Fruit fly (Drosophila melanogaster) whole organism, embryonic: ENCODE results near the gene Cpr67Fa1.

Experiments used
- ATbp ChIP-seq: fragments of 200-800 bp; sonication (Bioruptor generic); optimal IDR thresholded peaks from 2 replicates; lab custom pipeline; 2017; ENCODE audit warnings: missing biosample characterization, mild to moderate bottlenecking, missing genetic modification characterization, missing genetic modification reagents
- Blimp-1 ChIP-seq: fragments of 200-800 bp; sonication (Bioruptor generic); optimal IDR thresholded peaks from 3 replicates; lab custom pipeline; 2018; ENCODE audit warnings: missing biosample characterization, missing genetic modification characterization, mild to moderate bottlenecking, moderate library complexity, missing genetic modification reagents
- CG10147 ChIP-seq: fragments of 200-800 bp; sonication (Bioruptor generic); optimal IDR thresholded peaks from 2 replicates; lab custom pipeline; 2019; ENCODE audit warnings: missing biosample characterization, mild to moderate bottlenecking, missing genetic modification characterization, moderate library complexity
- CG10274 ChIP-seq: fragments of 200-800 bp; sonication (Bioruptor generic); optimal IDR thresholded peaks from 3 replicates; lab custom pipeline; 2017; ENCODE audit warnings: missing biosample characterization, mild to moderate bottlenecking, missing genetic modification characterization
- CG10321 ChIP-seq: fragments of 200-800 bp; sonication (Bioruptor generic); IDR thresholded peaks from 2 replicates; pipeline ENCODE4 v1.3.6; 2022; ENCODE audit warnings: missing biosample characterization, missing genetic modification characterization
- CG10366 ChIP-seq: fragments of 200-800 bp; sonication (Bioruptor generic); IDR thresholded peaks from 2 replicates; pipeline ENCODE4 v1.3.6; 2022; ENCODE audit warnings: missing biosample characterization, missing genetic modification characterization
- CG11560 ChIP-seq: fragments of 200-800 bp; sonication (Bioruptor generic); IDR thresholded peaks from 3 replicates; pipeline ENCODE4 v1.3.6; 2022; ENCODE audit warnings: missing biosample characterization, missing genetic modification characterization
- CG14710 ChIP-seq: fragments of 200-800 bp; sonication (Bioruptor generic); optimal IDR thresholded peaks from 3 replicates; lab custom pipeline; 2019; ENCODE audit warnings: missing biosample characterization, mild to moderate bottlenecking, missing genetic modification characterization, moderate library complexity
- CG17802 ChIP-seq: fragments of 200-800 bp; sonication (Bioruptor generic); optimal IDR thresholded peaks from 2 replicates; lab custom pipeline; 2018; ENCODE audit warnings: missing biosample characterization, mild to moderate bottlenecking, missing genetic modification characterization, moderate library complexity
- CG2120 ChIP-seq: fragments of 200-800 bp; sonication (Bioruptor generic); optimal IDR thresholded peaks from 3 replicates; lab custom pipeline; 2016; ENCODE audit warnings: missing biosample characterization, missing genetic modification characterization
- CG2202 ChIP-seq: fragments of 200-800 bp; sonication (Bioruptor generic); optimal IDR thresholded peaks from 2 replicates; lab custom pipeline; 2018; ENCODE audit warnings: missing biosample characterization, mild to moderate bottlenecking, missing genetic modification characterization
- CG30431 ChIP-seq: fragments of 200-800 bp; sonication (Bioruptor generic); optimal IDR thresholded peaks from 2 replicates; lab custom pipeline; 2017; ENCODE audit warnings: missing biosample characterization, missing genetic modification characterization
- CG32532 ChIP-seq: fragments of 200-800 bp; sonication (Bioruptor generic); IDR thresholded peaks from 2 replicates; pipeline ENCODE4 v1.3.6; 2022; ENCODE audit warnings: missing biosample characterization, missing genetic modification characterization
- CG3281 ChIP-seq: fragments of 200-800 bp; sonication (Bioruptor generic); optimal IDR thresholded peaks from 3 replicates; lab custom pipeline; 2017; ENCODE audit warnings: missing biosample characterization, mild to moderate bottlenecking, missing genetic modification characterization
- CG3726 ChIP-seq: fragments of 200-800 bp; sonication (Bioruptor generic); IDR thresholded peaks from 3 replicates; pipeline ENCODE4, ENCODE4 v1.3.6; 2022; ENCODE audit warnings: missing biosample characterization, missing genetic modification characterization
- CG5953 ChIP-seq: fragments of 200-800 bp; sonication (Bioruptor generic); IDR thresholded peaks from 2 replicates; pipeline ENCODE4 v1.3.6; 2022; ENCODE audit warnings: missing biosample characterization, missing genetic modification characterization
- CG8290 ChIP-seq, 3 experiments: fragments of 200-800 bp; sonication (Bioruptor generic); optimal IDR thresholded peaks; 2 replicates each; lab custom pipeline; 2016 to 2019; ENCODE audit warnings: missing biosample characterization in 3 of 3, missing genetic modification characterization in 3 of 3, mild to moderate bottlenecking in 2 of 3, moderate library complexity in 1 of 3
- CG9727 ChIP-seq: fragments of 200-800 bp; sonication (Bioruptor generic); optimal IDR thresholded peaks from 3 replicates; lab custom pipeline; 2017; ENCODE audit warnings: missing biosample characterization, mild to moderate bottlenecking, missing genetic modification characterization
- CHES-1-like ChIP-seq: fragments of 200-800 bp; sonication (Bioruptor generic); optimal IDR thresholded peaks from 2 replicates; lab custom pipeline; 2016; ENCODE audit warnings: missing biosample characterization, missing genetic modification characterization
- Camta ChIP-seq: fragments of 200-800 bp; sonication (Bioruptor generic); optimal IDR thresholded peaks from 2 replicates; lab custom pipeline; 2016; ENCODE audit warnings: missing biosample characterization, missing genetic modification characterization
- CkIIα-i1 ChIP-seq: fragments of 200-800 bp; sonication (Bioruptor generic); IDR thresholded peaks from 2 replicates; pipeline ENCODE4 v1.3.6; 2022; ENCODE audit warnings: missing biosample characterization, missing genetic modification characterization
- Drgx ChIP-seq: fragments of 200-800 bp; sonication (Bioruptor generic); IDR thresholded peaks from 2 replicates; pipeline ENCODE4 v1.3.6; 2022; ENCODE audit warnings: missing biosample characterization, missing genetic modification characterization
- Ets65A ChIP-seq: fragments of 200-800 bp; sonication (Bioruptor generic); peaks from one replicate; lab custom pipeline; 2016; ENCODE audit warnings: missing biosample characterization, missing genetic modification characterization
- Kr ChIP-seq: fragments of 200-800 bp; sonication (Bioruptor generic); optimal IDR thresholded peaks from 2 replicates; lab custom pipeline; 2017; ENCODE audit warnings: missing biosample characterization, mild to moderate bottlenecking, missing genetic modification characterization
- Mes4 ChIP-seq: fragments of 200-800 bp; sonication (Bioruptor generic); optimal IDR thresholded peaks from 2 replicates; lab custom pipeline; 2016; ENCODE audit warnings: missing biosample characterization, missing genetic modification characterization
- NfI ChIP-seq: fragments of 200-800 bp; sonication (Bioruptor generic); optimal IDR thresholded peaks from 3 replicates; lab custom pipeline; 2018; ENCODE audit warnings: missing biosample characterization, mild to moderate bottlenecking, missing genetic modification characterization, moderate library complexity
- Pdp1 ChIP-seq, 2 experiments: fragments of 200-800 bp; sonication (Bioruptor generic); optimal IDR thresholded peaks; 3 replicates each; lab custom pipeline; 2016; ENCODE audit warnings: missing biosample characterization in 2 of 2, missing genetic modification characterization in 2 of 2, mild to moderate bottlenecking in 1 of 2, moderate library complexity in 1 of 2
- Side ChIP-seq: fragments of 200-800 bp; sonication (Bioruptor generic); optimal IDR thresholded peaks from 2 replicates; lab custom pipeline; 2016; ENCODE audit warnings: missing biosample characterization, missing genetic modification characterization
- Sox100B ChIP-seq: fragments of 200-800 bp; sonication (Bioruptor generic); optimal IDR thresholded peaks from 3 replicates; lab custom pipeline; 2018; ENCODE audit warnings: missing biosample characterization, mild to moderate bottlenecking, missing genetic modification characterization
- Sry-β ChIP-seq: fragments of 200-800 bp; sonication (Bioruptor generic); optimal IDR thresholded peaks from 2 replicates; lab custom pipeline; 2018; ENCODE audit warnings: missing biosample characterization, mild to moderate bottlenecking, missing genetic modification characterization, moderate library complexity
- ara ChIP-seq: fragments of 200-800 bp; sonication (Bioruptor generic); IDR thresholded peaks from 2 replicates; pipeline ENCODE4 v1.3.6; 2022; ENCODE audit warnings: missing biosample characterization, missing genetic modification characterization
- bigmax ChIP-seq: fragments of 200-800 bp; sonication (Bioruptor generic); optimal IDR thresholded peaks from 2 replicates; lab custom pipeline; 2018; ENCODE audit warnings: missing biosample characterization, mild to moderate bottlenecking, missing genetic modification characterization
- chif ChIP-seq, 2 experiments: fragments of 200-800 bp; sonication (Bioruptor generic); optimal IDR thresholded peaks; 3 replicates each; lab custom pipeline; 2016; ENCODE audit warnings: missing biosample characterization in 2 of 2, missing genetic modification characterization in 2 of 2
- chn ChIP-seq: fragments of 200-800 bp; sonication (Bioruptor generic); optimal IDR thresholded peaks from 2 replicates; lab custom pipeline; 2016; ENCODE audit warnings: missing biosample characterization, missing genetic modification characterization
- ci ChIP-seq: fragments of 200-800 bp; sonication (Bioruptor generic); IDR thresholded peaks from 3 replicates; pipeline ENCODE4 v1.3.6; 2022; ENCODE audit warnings: missing biosample characterization, missing genetic modification characterization
- crol ChIP-seq: fragments of 200-800 bp; sonication (Bioruptor generic); IDR thresholded peaks from 2 replicates; pipeline ENCODE4 v1.3.6; 2022; ENCODE audit warnings: missing biosample characterization, missing genetic modification characterization
- dmrt11E ChIP-seq: fragments of 200-800 bp; sonication (Bioruptor generic); optimal IDR thresholded peaks from 3 replicates; lab custom pipeline; 2018; ENCODE audit warnings: missing biosample characterization, mild to moderate bottlenecking, missing genetic modification characterization, moderate library complexity
- dmrt99B ChIP-seq: fragments of 200-800 bp; sonication (Bioruptor generic); optimal IDR thresholded peaks from 2 replicates; lab custom pipeline; 2018; ENCODE audit warnings: missing biosample characterization, mild to moderate bottlenecking, missing genetic modification characterization, moderate library complexity
- dysf ChIP-seq: fragments of 200-800 bp; sonication (Bioruptor generic); IDR thresholded peaks from 3 replicates; pipeline ENCODE4 v1.3.6; 2022; ENCODE audit warnings: missing biosample characterization, missing genetic modification characterization
- eve ChIP-seq, 2 experiments: fragments of >200 bp; optimal IDR thresholded peaks; 2 replicates each; lab custom pipeline; 2017; ENCODE audit warnings: missing biosample characterization in 2 of 2, missing genetic modification characterization in 2 of 2
- mam ChIP-seq: fragments of 200-800 bp; sonication (Bioruptor generic); optimal IDR thresholded peaks from 3 replicates; lab custom pipeline; 2016; ENCODE audit warnings: missing biosample characterization, missing genetic modification characterization
- nerfin-1 ChIP-seq: fragments of 200-800 bp; sonication (Bioruptor generic); optimal IDR thresholded peaks from 3 replicates; lab custom pipeline; 2019; ENCODE audit warnings: missing biosample characterization, mild to moderate bottlenecking, missing genetic modification characterization, moderate library complexity
- org-1 ChIP-seq: fragments of 200-800 bp; sonication (Bioruptor generic); optimal IDR thresholded peaks from 2 replicates; lab custom pipeline; 2017; ENCODE audit warnings: missing biosample characterization, missing genetic modification characterization
- sens-2 ChIP-seq: fragments of 200-800 bp; sonication (Bioruptor generic); IDR thresholded peaks from 2 replicates; pipeline ENCODE4 v1.3.6; 2022; ENCODE audit warnings: missing biosample characterization, missing genetic modification characterization
- stwl ChIP-seq: fragments of 200-800 bp; sonication (Bioruptor generic); optimal IDR thresholded peaks from 3 replicates; lab custom pipeline; 2018; ENCODE audit warnings: missing biosample characterization, mild to moderate bottlenecking, missing genetic modification characterization, moderate library complexity
- tna ChIP-seq: fragments of 200-800 bp; sonication (Bioruptor generic); IDR thresholded peaks from 2 replicates; pipeline ENCODE4 v1.3.6; 2022; ENCODE audit warnings: missing biosample characterization, missing genetic modification characterization; ENCODE audit not compliant: partially characterized antibody
- twi ChIP-seq: fragments of 200-800 bp; optimal IDR thresholded peaks from 2 replicates; lab custom pipeline; 2019; ENCODE audit warnings: missing biosample characterization, mild to moderate bottlenecking, missing genetic modification characterization, moderate library complexity
- usp ChIP-seq: fragments of >200 bp; optimal IDR thresholded peaks from 2 replicates; lab custom pipeline; 2017; ENCODE audit warnings: missing biosample characterization, missing genetic modification characterization
- vvl ChIP-seq: fragments of 200-800 bp; sonication (Bioruptor generic); IDR thresholded peaks from 2 replicates; pipeline ENCODE4 v1.3.6; 2022; ENCODE audit warnings: missing biosample characterization, missing genetic modification characterization

Cpr67Fa1 gene

DNA sequence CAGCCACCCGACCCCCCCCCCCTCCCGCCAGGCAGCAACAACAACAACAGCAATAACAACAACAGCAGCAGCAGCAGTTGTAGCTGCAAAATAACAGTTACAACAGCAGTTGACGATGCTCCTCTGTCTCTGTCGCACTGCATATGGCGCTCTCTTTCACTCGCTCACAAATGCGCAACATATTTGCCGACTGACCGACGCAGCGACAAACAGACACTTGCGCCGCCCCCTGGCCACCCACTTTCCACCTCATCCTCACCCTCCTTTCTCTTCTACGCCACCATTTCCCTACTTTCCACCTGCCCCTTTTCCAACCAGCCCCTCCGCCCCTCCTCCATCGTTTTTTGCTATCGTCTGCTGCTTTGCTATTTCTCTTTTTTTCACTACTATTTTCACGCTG is 35.8 kb upstream of the Cpr67Fa1 start (continued):
- TF ChIP-seq CHES-1-like (no peak), Blimp-1 (GFP tag; lab: Kevin White, UChicago) (no peak), Kr (GFP tag; lab: Kevin White, UChicago) (no peak), Camta (GFP tag; lab: Kevin White, UChicago) (no peak), CG10366 (GFP tag; lab: Robert Waterston, UW) (no peak), CkIIα-i1 (GFP tag; lab: Robert Waterston, UW) (no peak), chif (GFP tag; optimal IDR thresholded peaks at IDR 0.05; lab: Kevin White, UChicago) (no peak), usp (GFP tag; lab: Kevin White, UChicago) (no peak), CG5953 (GFP tag; lab: Robert Waterston, UW) (no peak), Mes4 (GFP tag; lab: Kevin White, UChicago) (no peak), CG30431 (GFP tag; lab: Kevin White, UChicago) (no peak), CG8290 (GFP tag; optimal IDR thresholded peaks at IDR 0.05; lab: Kevin White, UChicago) (no peak), CG8290 (tag; optimal IDR thresholded peaks at IDR 0.05; lab: Kevin White, UChicago) (no peak), NfI (GFP tag; lab: Kevin White, UChicago) (no peak), crol (peak; percentile 90), Drgx (GFP tag; lab: Robert Waterston, UW) (peak; percentile 65), tna (GFP tag; lab: Robert Waterston, UW) (peak; percentile 14; the same call in 1 of the 2 replicates), vvl (GFP tag; lab: Robert Waterston, UW) (0 out of 2 replicates have a peak, but pooled peaks have one; percentile 17)

DNA sequence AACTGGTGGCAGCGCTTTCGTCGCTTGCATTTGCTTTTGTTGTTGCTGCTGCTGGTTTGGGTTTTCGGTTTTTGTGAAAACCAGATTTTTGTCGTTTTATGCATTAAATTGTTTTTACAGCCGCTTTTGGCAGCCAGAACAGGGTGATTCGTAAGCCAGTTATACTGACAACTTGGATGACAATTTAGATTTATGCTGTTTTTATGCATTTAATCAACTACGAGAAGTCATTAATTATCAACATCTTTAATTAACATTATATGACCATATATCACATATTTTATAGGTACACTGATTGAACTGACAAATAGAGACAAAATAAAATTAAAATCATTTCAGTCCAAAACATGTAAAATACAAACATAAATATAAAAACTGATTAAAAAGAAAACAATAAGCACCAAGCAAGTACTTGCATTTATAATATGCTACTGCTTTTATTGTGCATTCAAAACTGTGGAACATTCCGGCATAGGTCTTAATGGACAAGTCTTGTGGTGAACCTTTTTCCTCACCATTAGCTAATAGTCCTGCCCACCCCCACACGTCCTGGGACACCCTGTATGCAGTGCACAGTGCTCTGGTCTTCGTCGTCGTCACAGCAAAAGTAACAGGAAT is 34.9 kb upstream of the Cpr67Fa1 start:
- no peak for TF ChIP-seq org-1 (GFP tag; lab: Kevin White, UChicago)
- no peak for TF ChIP-seq ci (GFP tag; lab: Robert Waterston, UW)
- peak; percentile 70 for TF ChIP-seq nerfin-1 (tag; lab: Kevin White, UChicago)
- no peak for TF ChIP-seq mam (GFP tag; lab: Kevin White, UChicago)
- no peak for TF ChIP-seq CG2202 (tag; lab: Kevin White, UChicago)
- no peak for TF ChIP-seq sens-2 (GFP tag; lab: Robert Waterston, UW)
- no peak for TF ChIP-seq twi
- TF ChIP-seq CG10147 (GFP tag; lab: Kevin White, UChicago) = no peak
- no peak for TF ChIP-seq CG10274 (GFP tag; lab: Kevin White, UChicago)
- no peak for TF ChIP-seq dysf (GFP tag; lab: Robert Waterston, UW)
- no peak for TF ChIP-seq eve (GFP tag; optimal IDR thresholded peaks at IDR 0.05; lab: Kevin White, UChicago)
- TF ChIP-seq CG10366 (GFP tag; lab: Robert Waterston, UW) = peak; percentile 42
- no peak for TF ChIP-seq CG32532 (GFP tag; lab: Robert Waterston, UW)
- no peak for TF ChIP-seq chn (GFP tag; lab: Kevin White, UChicago)
- no peak for TF ChIP-seq ara (GFP tag; lab: Robert Waterston, UW)
- no peak for TF ChIP-seq CG10321
- TF ChIP-seq Ets65A = peak; percentile 88
- TF ChIP-seq dmrt11E (tag; lab: Kevin White, UChicago) = peak; percentile 3
- no peak for TF ChIP-seq CG11560
- no peak for TF ChIP-seq Side (GFP tag; lab: Kevin White, UChicago)
- TF ChIP-seq CG9727 (GFP tag; lab: Kevin White, UChicago) = peak; percentile 47
- no peak for TF ChIP-seq CG3726 (GFP tag; lab: Robert Waterston, UW)
- TF ChIP-seq CG8290 (GFP tag; optimal IDR thresholded peaks at IDR 0.05; lab: Kevin White, UChicago) = no peak
- no peak for TF ChIP-seq CG8290 (tag; optimal IDR thresholded peaks at IDR 0.05; lab: Kevin White, UChicago)
- no peak for TF ChIP-seq CG17802
- no peak for TF ChIP-seq bigmax
- TF ChIP-seq dmrt99B (tag; lab: Kevin White, UChicago) = no peak
- TF ChIP-seq CG2120 (GFP tag; lab: Kevin White, UChicago) = no peak
- no peak for TF ChIP-seq Pdp1 (GFP tag; optimal IDR thresholded peaks at IDR 0.05; lab: Kevin White, UChicago)
- TF ChIP-seq stwl = no peak
- TF ChIP-seq CG14710 (tag; lab: Kevin White, UChicago) = no peak
- TF ChIP-seq Sox100B (GFP tag; lab: Kevin White, UChicago) = peak; percentile 22
- TF ChIP-seq CG3281 (GFP tag; lab: Kevin White, UChicago) = no peak
- no peak for TF ChIP-seq ATbp (GFP tag; lab: Kevin White, UChicago)
- no peak for TF ChIP-seq Sry-β
